1 worm cellular context compared by ENCODE assay signal in the genomic region with DNA sequence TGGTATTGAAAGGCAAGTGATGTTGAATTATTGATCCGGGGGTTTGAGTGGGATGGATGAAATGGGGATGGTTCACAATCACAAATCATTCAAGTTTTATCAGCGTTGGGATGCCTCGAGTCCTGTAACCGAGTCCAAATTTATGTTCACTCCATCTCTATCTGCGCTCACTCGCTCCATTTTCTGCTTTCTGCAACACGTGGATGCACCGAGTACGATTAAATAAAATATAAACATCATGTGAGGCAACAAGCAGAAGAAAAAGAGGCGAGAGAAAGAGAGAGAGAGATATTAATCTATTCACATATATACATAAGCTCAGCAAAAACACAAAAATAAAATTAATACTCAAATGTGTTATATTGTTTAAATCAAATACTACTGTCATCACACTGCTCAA.
TF ChIP-seq lines count a peak whose summit lies in the region.

No protein-coding gene starts in this region.

TF ChIP-seq in whole organism, L1 larva, 84 proteins besides CTCF, POLR2A, EP300 and RAD21 (continued from another document):
- TF ChIP-seq alr-1 (tag; optimal IDR thresholded peaks at IDR 0.05; lab: Kevin White, UChicago; ENCODE audit: borderline replicate concordance) (no peak), aha-1 (tag; optimal IDR thresholded peaks at IDR 0.05; lab: Kevin White, UChicago) (no peak), jun-1 (tag; optimal IDR thresholded peaks at IDR 0.05; lab: Kevin White, UChicago) (no peak), nhr-19 (GFP tag; conservative IDR thresholded peaks at IDR 0.05; lab: Robert Waterston, UW) (no peak), unc-130 (tag; optimal IDR thresholded peaks at IDR 0.05; lab: Kevin White, UChicago) (no peak), unc-62 (GFP tag; optimal IDR thresholded peaks at IDR 0.05; lab: Kevin White, UChicago) (no peak)
